Worm (Caenorhabditis elegans): ENCODE results near the gene ncr-1.

ncr-1 gene

ce11 chrX:4528905-4529304 lies 40.2 kb upstream of the ncr-1 start (continued):
- peak; percentile 8 for TF ChIP-seq irx-1 (tag; optimal IDR thresholded peaks at IDR 0.05)
- peak; percentile 92 for TF ChIP-seq blmp-1 (tag; optimal IDR thresholded peaks at IDR 0.05)
- TF ChIP-seq egl-27 (tag; optimal IDR thresholded peaks at IDR 0.05), result no peak
- no peak for TF ChIP-seq unc-86 (tag; optimal IDR thresholded peaks at IDR 0.05)
- peak; percentile 83 for TF ChIP-seq nhr-71 (tag; optimal IDR thresholded peaks at IDR 0.05)
- TF ChIP-seq hlh-4 (tag; optimal IDR thresholded peaks at IDR 0.05), result no peak
- no peak for TF ChIP-seq sptf-1 (tag; optimal IDR thresholded peaks at IDR 0.05)
- TF ChIP-seq fos-1 (tag; optimal IDR thresholded peaks at IDR 0.05), result no peak
- no peak for TF ChIP-seq vab-15 (tag; optimal IDR thresholded peaks at IDR 0.05)
- no peak for TF ChIP-seq pag-3 (tag; optimal IDR thresholded peaks at IDR 0.05; ENCODE audit: borderline replicate concordance, insufficient read depth)
- no peak for TF ChIP-seq ces-1 (GFP tag; optimal IDR thresholded peaks at IDR 0.05)
- no peak for TF ChIP-seq fkh-4 (tag; optimal IDR thresholded peaks at IDR 0.05; ENCODE audit: borderline replicate concordance)
- no peak for TF ChIP-seq mef-2 (tag; optimal IDR thresholded peaks at IDR 0.05)
- TF ChIP-seq elt-2 (tag; optimal IDR thresholded peaks at IDR 0.05), result peak; percentile 71
- TF ChIP-seq alr-1 (tag; optimal IDR thresholded peaks at IDR 0.05; ENCODE audit: borderline replicate concordance), result no peak
- TF ChIP-seq ets-5 (GFP tag; IDR thresholded peaks at IDR 0.05), result no peak
- no peak for TF ChIP-seq nhr-12 (tag; optimal IDR thresholded peaks at IDR 0.05)
- TF ChIP-seq ama-1 (optimal IDR thresholded peaks at IDR 0.05), result no peak
- TF ChIP-seq C04F5.9 (tag; optimal IDR thresholded peaks at IDR 0.05), result no peak
- no peak for TF ChIP-seq rnt-1 (tag; optimal IDR thresholded peaks at IDR 0.05)
- TF ChIP-seq ceh-8 (GFP tag; optimal IDR thresholded peaks at IDR 0.05), result no peak
- peak in 1 of 2 experiments; percentile 96 for TF ChIP-seq mdl-1 (tag; optimal IDR thresholded peaks at IDR 0.05)
- no peak for TF ChIP-seq unc-62 (GFP tag; optimal IDR thresholded peaks at IDR 0.05)
- TF ChIP-seq aly-2 (tag; optimal IDR thresholded peaks at IDR 0.05), result no peak
- no peak for TF ChIP-seq tlp-1 (tag; optimal IDR thresholded peaks at IDR 0.05)
- TF ChIP-seq xbp-1 (tag; optimal IDR thresholded peaks at IDR 0.05), result peak; percentile 84
- TF ChIP-seq ceh-63 (GFP tag; optimal IDR thresholded peaks at IDR 0.05), result no peak
- TF ChIP-seq fkh-8 (tag; optimal IDR thresholded peaks at IDR 0.05), result no peak
- no peak for TF ChIP-seq pax-3 (tag; optimal IDR thresholded peaks at IDR 0.05)
- no peak for TF ChIP-seq isw-1 (GFP tag; IDR thresholded peaks at IDR 0.05)
- TF ChIP-seq fkh-10 (GFP tag; optimal IDR thresholded peaks at IDR 0.05), result no peak

- TF ChIP-seq pax-3 (tag; optimal IDR thresholded peaks at IDR 0.05), result no peak
- TF ChIP-seq ces-1 (GFP tag; optimal IDR thresholded peaks at IDR 0.05), result no peak
- TF ChIP-seq dpl-1 (GFP tag; optimal IDR thresholded peaks at IDR 0.05), result no peak
- peak; percentile 3 for TF ChIP-seq fos-1 (tag; optimal IDR thresholded peaks at IDR 0.05)
- no peak for TF ChIP-seq rnt-1 (tag; optimal IDR thresholded peaks at IDR 0.05)
- TF ChIP-seq ceh-63 (GFP tag; optimal IDR thresholded peaks at IDR 0.05), result no peak
- no peak for TF ChIP-seq efl-1 (optimal IDR thresholded peaks at IDR 0.05)
- TF ChIP-seq efl-1 (GFP tag; optimal IDR thresholded peaks at IDR 0.05 in 1 of 2), result no peak
- peak; percentile 51 for TF ChIP-seq ama-1 (optimal IDR thresholded peaks at IDR 0.05)
- no peak for TF ChIP-seq sox-4 (tag; optimal IDR thresholded peaks at IDR 0.05)
- no peak for TF ChIP-seq C04F5.9 (tag; optimal IDR thresholded peaks at IDR 0.05)
- no peak for TF ChIP-seq nhr-28 (tag; optimal IDR thresholded peaks at IDR 0.05)
- no peak for TF ChIP-seq egl-13 (tag; optimal IDR thresholded peaks at IDR 0.05)
- TF ChIP-seq snpc-4 (tag; optimal IDR thresholded peaks at IDR 0.05), result no peak
- no peak for TF ChIP-seq aha-1 (tag; optimal IDR thresholded peaks at IDR 0.05)
- TF ChIP-seq isw-1 (GFP tag; IDR thresholded peaks at IDR 0.05), result no peak
- no peak for TF ChIP-seq nhr-84 (tag; optimal IDR thresholded peaks at IDR 0.05)
- TF ChIP-seq aly-2 (tag; optimal IDR thresholded peaks at IDR 0.05), result peak; percentile 84
- no peak for TF ChIP-seq tbx-2 (tag; optimal IDR thresholded peaks at IDR 0.05)
- peak; percentile 17 for TF ChIP-seq elt-2 (tag; optimal IDR thresholded peaks at IDR 0.05)
- TF ChIP-seq vab-15 (tag; optimal IDR thresholded peaks at IDR 0.05), result no peak
- TF ChIP-seq hlh-4 (tag; optimal IDR thresholded peaks at IDR 0.05), result no peak
- TF ChIP-seq xbp-1 (tag; optimal IDR thresholded peaks at IDR 0.05), result peak; percentile 4
- TF ChIP-seq jun-1 (tag; optimal IDR thresholded peaks at IDR 0.05), result no peak
- TF ChIP-seq mep-1 (tag; optimal IDR thresholded peaks at IDR 0.05), result no peak
- no peak for TF ChIP-seq ztf-4 (tag; optimal IDR thresholded peaks at IDR 0.05)
- no peak for TF ChIP-seq unc-98 (GFP tag; IDR thresholded peaks at IDR 0.05)
- TF ChIP-seq lin-35 (GFP tag; optimal IDR thresholded peaks at IDR 0.05), result no peak
- peak; percentile 40 for TF ChIP-seq nhr-71 (tag; optimal IDR thresholded peaks at IDR 0.05)
These were observed 37.8 kb upstream of the ncr-1 start for ce11 chrX:4526412-4526811.
